Worm (Caenorhabditis elegans) whole organism, midembryonic: ENCODE results near the gene F47B8.14.
"Not testable (repeated sequence)": the region's sequence is repeated elsewhere in the genome, so short reads cannot be mapped to it uniquely, and the experiment has no call there.

Experiments used
- T22C8.4 ChIP-seq: fragments of 200-800 bp; sonication (Bioruptor generic); IDR thresholded peaks from 2 replicates; pipeline ENCODE4 v1.3.6; 2022; ENCODE audit warnings: missing genetic modification characterization, missing compliant biosample characterization
- flt-1 ChIP-seq: fragments of 200-800 bp; sonication (Bioruptor generic); IDR thresholded peaks from 2 replicates; pipeline ENCODE4 v1.3.6; 2022; ENCODE audit warnings: missing genetic modification characterization, missing compliant biosample characterization

ce11 chrV:14308164-14308563, 12.2 kb upstream of the F47B8.14 start, which contains the start of gene spig-5:
- TF ChIP-seq flt-1 (GFP tag; lab: Robert Waterston, UW); T22C8.4: not testable (repeated sequence)
